Worm (Caenorhabditis elegans) whole organism, L4/young adult: ENCODE data around the gene K08D8.9.

Experiments
- W03F9.2 ChIP-seq: fragments of 150-350 bp; optimal IDR thresholded peaks from 2 replicates; lab custom pipeline; 2014; ENCODE audit warnings: missing biosample characterization, missing genetic modification characterization
- dao-5 ChIP-seq: sonication (generic microtip); optimal IDR thresholded peaks from 2 replicates; lab custom pipeline; 2016; ENCODE audit warnings: missing genotype, missing genetic modification characterization, moderate library complexity, missing compliant biosample characterization
- him-1 ChIP-seq: sonication (generic microtip); optimal IDR thresholded peaks from 2 replicates; lab custom pipeline; 2016; ENCODE audit warnings: missing genotype, missing genetic modification reagents, missing genetic modification characterization, missing compliant biosample characterization

DNA sequence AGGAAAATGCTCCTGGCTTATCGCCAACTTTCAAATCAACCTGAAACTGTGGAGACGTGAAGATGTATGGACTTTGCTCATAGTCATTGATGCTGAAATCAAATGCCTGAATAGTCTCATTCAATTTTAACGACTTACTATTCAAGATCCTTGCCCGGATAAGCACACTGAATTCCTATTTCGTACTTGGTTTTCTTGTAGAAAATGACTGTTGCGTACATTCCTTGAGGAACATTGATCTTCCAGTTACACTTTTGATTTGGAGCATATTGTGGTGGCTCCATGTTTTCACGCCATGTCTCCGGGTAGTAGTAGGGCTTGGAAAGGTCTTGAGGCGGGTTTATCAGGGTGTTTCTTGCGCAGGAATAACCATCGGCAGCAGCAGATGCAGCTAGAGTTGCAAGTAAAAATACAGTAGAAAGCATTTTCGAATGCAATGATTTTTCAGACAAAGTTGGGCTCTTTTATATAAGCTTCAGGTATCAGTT lies 15.1 kb downstream of the K08D8.9 start, which contains the start of gene irg-6:
- TF ChIP-seq him-1 (tag; lab: Kevin White, UChicago) (no peak), W03F9.2 (tag; lab: Kevin White, UChicago) (no peak), dao-5 (tag; lab: Kevin White, UChicago) (no peak)
